Worm (Caenorhabditis elegans) whole organism, young adult: ENCODE measurements around the gene F59G1.8.

Experiments used
- B0035.1 ChIP-seq: sonication (generic microtip); optimal IDR thresholded peaks from 2 replicates; lab custom pipeline; 2016; ENCODE audit warnings: missing genetic modification characterization, mild to moderate bottlenecking, missing compliant biosample characterization, missing genotype, missing genetic modification reagents
- egl-44 ChIP-seq: fragments of 200-800 bp; sonication (Bioruptor generic); IDR thresholded peaks from 2 replicates; pipeline ENCODE4 v1.3.6; 2022; ENCODE audit warnings: missing genetic modification reagents, missing genetic modification characterization, missing compliant biosample characterization
- lin-26 ChIP-seq: fragments of 200-800 bp; sonication (Bioruptor generic); IDR thresholded peaks from 2 replicates; pipeline ENCODE4 v1.3.6; 2022; ENCODE audit warnings: missing genetic modification reagents, missing genetic modification characterization, missing compliant biosample characterization
- xnd-1 ChIP-seq: sonication (generic microtip); optimal IDR thresholded peaks from 2 replicates; lab custom pipeline; 2016; ENCODE audit warnings: missing genotype, missing genetic modification reagents, missing genetic modification characterization, missing compliant biosample characterization

Gene F59G1.8

DNA sequence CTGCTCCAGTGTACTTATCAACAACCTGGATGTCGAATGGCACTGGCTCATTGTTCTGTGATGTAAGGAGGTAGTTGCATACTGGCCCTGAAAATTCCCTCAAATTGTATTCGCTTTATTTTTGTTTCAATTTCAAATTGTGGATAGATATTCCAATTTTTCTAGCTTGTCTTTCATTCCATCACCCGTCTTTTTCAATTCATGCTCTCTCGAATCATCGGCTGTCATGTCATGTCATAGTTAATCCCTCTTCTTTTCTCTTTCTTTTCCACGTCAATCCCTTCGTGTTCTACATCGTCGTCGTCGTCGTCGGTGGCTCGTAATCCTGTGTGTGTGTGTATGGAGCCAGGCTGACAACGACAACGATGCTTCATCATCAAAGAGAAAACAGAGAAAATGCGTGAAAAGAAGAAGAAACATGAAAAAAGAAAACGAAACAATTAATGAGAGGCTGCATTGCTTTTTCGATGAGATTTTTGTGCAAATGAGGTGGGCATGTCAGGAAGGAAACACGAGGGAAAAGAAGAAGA is 49.3 kb downstream of the F59G1.8 start:
- TF ChIP-seq B0035.1 (tag; lab: Kevin White, UChicago) (no peak), xnd-1 (tag; lab: Kevin White, UChicago) (no peak), lin-26 (GFP tag; lab: Robert Waterston, UW) (no peak)

DNA sequence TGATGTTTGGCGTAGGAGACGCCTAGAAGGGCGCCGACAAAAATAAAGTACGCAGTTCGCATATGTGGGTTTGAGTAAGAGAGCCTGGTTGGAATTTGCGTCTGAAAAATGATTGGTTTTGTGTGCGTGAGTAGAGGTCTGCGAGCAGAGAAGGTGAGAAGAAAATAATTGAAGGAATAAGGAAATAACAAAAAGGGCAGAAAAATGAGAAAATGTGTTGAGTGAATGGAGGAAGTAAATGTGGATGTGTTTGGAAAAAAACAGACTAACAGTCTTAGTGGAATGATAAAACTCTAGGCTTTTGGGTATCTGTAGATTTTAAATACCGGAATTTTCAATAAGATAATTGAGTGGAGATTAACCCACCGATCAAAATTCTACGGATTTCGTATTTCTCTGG is 50.2 kb downstream of the F59G1.8 start, which contains the start of gene casy-1:
Gene casy-1 (minus strand): TSS at position 101 of the 400 bp plus-strand sequence.
- TF ChIP-seq egl-44 (GFP tag; lab: Robert Waterston, UW): no peak
